Worm (Caenorhabditis elegans): ENCODE data around the gene C06H5.14.
A peak's percentile ranks its signal among the peaks of the same experiment; 100 is the strongest.
"Not testable (repeated sequence)": the region's sequence is repeated elsewhere in the genome, so short reads cannot be mapped to it uniquely, and the experiment has no call there.

The C06H5.14 gene

ce11 chrV:17871049-17871448 lies 32.9 kb upstream of the C06H5.14 start, which contains the start of gene phf-14 (continued):
- TF ChIP-seq ets-4 (GFP tag; optimal IDR thresholded peaks at IDR 0.05) (no peak), snpc-1.3 (tag; optimal IDR thresholded peaks at IDR 0.05; ENCODE audit: insufficient read depth) (peak; percentile 41), somi-1 (GFP tag; optimal IDR thresholded peaks at IDR 0.05) (no peak), rcor-1 (GFP tag; IDR thresholded peaks at IDR 0.05) (peak; percentile 59), mcd-1 (GFP tag; IDR thresholded peaks at IDR 0.05) (peak; percentile 96), hmg-1.2 (GFP tag; IDR thresholded peaks at IDR 0.05) (peak; percentile 96), snpc-4 (GFP tag; optimal IDR thresholded peaks at IDR 0.05) (no peak), snpc-4 (tag; optimal IDR thresholded peaks at IDR 0.05) (peak; percentile 18 to 50 (median 38)), fkh-3 (tag; optimal IDR thresholded peaks at IDR 0.05) (no peak), madf-6 (GFP tag; IDR thresholded peaks at IDR 0.05) (peak; percentile 76), atf-7 (tag; optimal IDR thresholded peaks at IDR 0.05) (no peak), lsl-1 (GFP tag; optimal IDR thresholded peaks at IDR 0.05) (peak; percentile 36), attf-6 (GFP tag; IDR thresholded peaks at IDR 0.05) (peak; percentile 40; the same call in 1 of the 2 replicates), lin-54 (GFP tag; optimal IDR thresholded peaks at IDR 0.05) (peak; percentile 72), nhr-120 (GFP tag; IDR thresholded peaks at IDR 0.05) (no peak), lin-35 (GFP tag; optimal IDR thresholded peaks at IDR 0.05) (peak in 1 of 3 experiments; percentile 24), lin-40 (tag; optimal IDR thresholded peaks at IDR 0.05) (no peak), ceh-27 (GFP tag; optimal IDR thresholded peaks at IDR 0.05) (no peak), tlf-1 (GFP tag; optimal IDR thresholded peaks at IDR 0.05) (no peak), tbp1 (GFP tag; optimal IDR thresholded peaks at IDR 0.05) (peak; percentile 27)

DNA sequence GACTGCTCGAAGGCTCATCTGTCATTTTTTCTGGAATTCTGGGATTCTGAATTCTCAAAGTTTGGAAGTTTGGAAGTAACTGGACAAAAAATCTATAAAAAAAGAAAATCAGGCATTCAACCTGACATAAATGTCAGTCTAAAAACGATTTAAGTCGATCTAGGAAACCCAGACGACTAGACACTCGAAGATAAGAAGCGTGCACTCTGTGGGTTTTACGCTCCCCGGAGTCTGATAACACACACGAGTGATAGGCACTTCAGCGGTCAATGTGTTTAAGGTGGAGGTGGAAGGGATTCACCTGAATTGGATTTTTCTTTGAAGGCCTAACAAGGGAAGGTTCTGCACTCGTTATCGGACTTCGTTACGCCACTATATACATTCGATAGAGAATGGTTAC lies 15.0 kb upstream of the C06H5.14 start, which contains the start of gene C06H5.6:
TSS of gene C06H5.6 (minus strand) at position 46 of the 400 bp plus-strand sequence.
- TF ChIP-seq nhr-80 (tag; optimal IDR thresholded peaks at IDR 0.05) (peak; percentile 64), let-526 (GFP tag; IDR thresholded peaks at IDR 0.05) (no peak), dox-1 (GFP tag; IDR thresholded peaks at IDR 0.05) (0 out of 2 replicates have a peak, but pooled peaks have one; percentile 41)

- TF ChIP-seq sea-2 (GFP tag; IDR thresholded peaks at IDR 0.05) (no peak), snpc-1.1 (tag; optimal IDR thresholded peaks at IDR 0.05; ENCODE audit: insufficient read depth) (no peak), nhr-80 (tag; optimal IDR thresholded peaks at IDR 0.05) (peak; percentile 50), fkh-3 (tag; optimal IDR thresholded peaks at IDR 0.05) (no peak), Y56A3A.18 (GFP tag; IDR thresholded peaks at IDR 0.05) (no peak)
Measured at ce11 chrV:17891317-17891716, 12.6 kb upstream of the C06H5.14 start.

ce11 chrV:17893959-17894358 lies 10.0 kb upstream of the C06H5.14 start, which contains the start of gene C06H5.11:
C06H5.11 (minus strand) TSS chrV:17894059.
- not testable (repeated sequence) for TF ChIP-seq mes-4 (tag; optimal IDR thresholded peaks at IDR 0.05); ztf-22 (GFP tag; optimal IDR thresholded peaks at IDR 0.05); cebp-2 (GFP tag; IDR thresholded peaks at IDR 0.05)

- TF ChIP-seq fkh-3 (tag; optimal IDR thresholded peaks at IDR 0.05); ztf-6 (GFP tag; IDR thresholded peaks at IDR 0.05); attf-3 (GFP tag; conservative IDR thresholded peaks at IDR 0.05): not testable (repeated sequence)
Measured at ce11 chrV:17894485-17894884, 9.4 kb upstream of the C06H5.14 start, which contains the start of gene C06H5.12. C06H5.12 (plus strand) TSS chrV:17894785.
